Fruit fly (Drosophila melanogaster) Kc167 (cell line): ENCODE results near the gene Stt3B.

Source experiments
- Myc ChIP-seq: fragments of >200 bp; optimal IDR thresholded peaks from 2 replicates; lab custom pipeline; 2017; ENCODE audit warnings: missing external identifiers
- Sin3A ChIP-seq: fragments of >200 bp; optimal IDR thresholded peaks from 2 replicates; lab custom pipeline; 2018; ENCODE audit warnings: missing external identifiers
- h ChIP-seq: fragments of >200 bp; optimal IDR thresholded peaks from 3 replicates; lab custom pipeline; 2018; ENCODE audit warnings: missing external identifiers
- insv ChIP-seq: fragments of >200 bp; optimal IDR thresholded peaks from 3 replicates; lab custom pipeline; 2018; ENCODE audit warnings: missing external identifiers
- psq ChIP-seq: fragments of >200 bp; optimal IDR thresholded peaks from 2 replicates; lab custom pipeline; 2017; ENCODE audit warnings: missing external identifiers
- ttk ChIP-seq: sonication (Bioruptor generic); optimal IDR thresholded peaks from 2 replicates; lab custom pipeline; 2017; ENCODE audit warnings: missing external identifiers

Stt3B gene

DNA sequence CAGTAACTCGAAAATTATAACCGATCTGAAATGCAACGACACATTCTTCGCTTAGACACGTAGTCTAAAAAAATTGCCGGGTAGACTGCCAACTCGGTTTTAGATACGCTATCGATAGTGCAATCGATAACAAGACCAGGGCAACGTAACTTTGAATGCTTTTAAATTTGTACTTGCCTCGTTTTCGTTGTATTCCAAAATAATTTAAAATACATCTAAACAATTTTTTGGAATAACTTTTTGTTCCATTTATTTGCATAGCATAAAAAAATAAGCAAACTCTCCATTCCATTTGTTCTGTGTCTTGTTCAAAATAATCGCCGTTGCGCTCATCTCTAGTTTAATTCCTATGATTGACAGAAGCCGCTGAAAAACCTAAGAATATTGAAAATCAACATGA is at the start of gene Stt3B, which contains the start of gene CG11839:
TSS of gene Stt3B (minus strand) at position 69 of the 400 bp plus-strand sequence.
TSS of gene CG11839 (plus strand) at position 359 of the 400 bp plus-strand sequence.
- no peak for TF ChIP-seq insv (lab: Kevin White, UChicago)
- TF ChIP-seq ttk (lab: Kevin White, UChicago) = no peak
- TF ChIP-seq Sin3A (lab: Kevin White, UChicago) = no peak
- TF ChIP-seq h (lab: Kevin White, UChicago) = no peak
- TF ChIP-seq Myc = no peak
- TF ChIP-seq psq (lab: Kevin White, UChicago) = no peak

dm6 chr3R:25112466-25112939 is 43.1 kb upstream of the Stt3B start, which contains the start of gene Nepl16:
TSS of gene Nepl16 (minus strand) at chr3R:25112516.
- TF ChIP-seq psq (lab: Kevin White, UChicago) (no peak), h (lab: Kevin White, UChicago) (peak; percentile 80), Sin3A (lab: Kevin White, UChicago) (no peak), Myc (no peak)

DNA sequence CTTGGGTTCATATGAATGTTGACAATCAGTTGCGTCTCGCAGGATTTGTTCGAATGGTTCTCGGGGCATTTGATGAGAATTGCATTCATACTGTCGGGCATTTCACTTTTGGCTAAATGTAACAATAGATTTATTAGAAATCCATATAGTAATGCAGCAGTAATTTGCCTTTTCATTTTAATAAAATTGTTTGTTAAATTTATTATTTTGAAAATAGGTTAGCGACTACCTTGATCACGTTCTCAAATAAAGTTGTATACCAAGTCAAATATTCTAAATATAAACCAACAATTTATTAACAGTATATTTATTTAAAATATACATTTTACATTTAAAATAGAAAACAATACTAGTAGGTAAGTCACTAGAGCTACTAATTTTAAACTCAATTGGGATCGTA is 39.5 kb upstream of the Stt3B start, which contains the start of gene CG34027:
TSS of gene CG34027 (minus strand) at position 101 of the 400 bp plus-strand sequence.
- no peak for TF ChIP-seq insv (lab: Kevin White, UChicago)
- no peak for TF ChIP-seq Sin3A (lab: Kevin White, UChicago)

DNA sequence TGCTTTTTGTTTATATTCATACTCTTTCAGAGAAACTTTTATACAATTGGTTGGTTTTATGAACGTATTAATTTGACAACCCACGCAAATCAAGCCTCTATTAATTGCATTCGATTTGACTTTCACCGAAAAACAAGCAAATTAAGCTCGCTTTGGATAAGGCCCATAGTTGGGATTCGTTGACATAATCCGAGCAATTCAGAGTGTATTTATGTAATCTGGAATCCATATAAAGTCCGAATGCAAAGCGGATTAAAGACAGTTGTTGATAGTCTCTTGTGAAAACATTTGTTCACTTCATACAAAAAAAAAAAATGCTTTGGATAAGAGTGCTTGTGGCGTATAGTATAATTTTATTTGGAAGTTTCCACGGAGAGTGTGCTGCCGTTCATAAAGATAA is 32.8 kb upstream of the Stt3B start, which contains the start of gene CG45095:
TSS of gene CG45095 (plus strand) at position 301 of the 400 bp plus-strand sequence.
- TF ChIP-seq Myc (no peak), Sin3A (lab: Kevin White, UChicago) (no peak), insv (lab: Kevin White, UChicago) (no peak), ttk (lab: Kevin White, UChicago) (no peak), psq (lab: Kevin White, UChicago) (no peak), h (lab: Kevin White, UChicago) (no peak)

DNA sequence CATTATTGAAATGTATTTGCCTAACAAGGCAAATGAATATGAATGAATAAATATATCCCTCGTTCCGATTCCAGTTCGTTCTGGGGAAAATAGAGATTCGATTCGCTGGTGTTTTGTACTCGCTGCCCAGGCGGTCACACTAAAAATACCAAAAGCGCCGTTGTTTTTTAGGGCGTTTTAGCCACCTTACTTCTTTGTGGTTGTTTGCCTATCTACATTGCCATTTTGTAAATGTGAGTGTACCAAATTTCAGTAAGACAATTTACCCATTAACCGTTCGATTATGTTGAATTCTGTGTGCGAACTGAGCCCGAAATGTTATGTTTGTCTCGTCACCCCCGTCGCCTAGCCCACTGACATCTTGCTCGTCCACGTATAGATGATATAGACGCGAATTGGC is 28.0 kb upstream of the Stt3B start, which contains the start of the genes CG33095 and CG33096:
TSS of gene CG33095 (plus strand) at position 187 of the 400 bp plus-strand sequence.
TSS of gene CG33096 (plus strand) at position 187 of the 400 bp plus-strand sequence.
- TF ChIP-seq psq (lab: Kevin White, UChicago) (no peak), h (lab: Kevin White, UChicago) (no peak), ttk (lab: Kevin White, UChicago) (no peak), Myc (no peak), insv (lab: Kevin White, UChicago) (no peak), Sin3A (lab: Kevin White, UChicago) (no peak)

DNA sequence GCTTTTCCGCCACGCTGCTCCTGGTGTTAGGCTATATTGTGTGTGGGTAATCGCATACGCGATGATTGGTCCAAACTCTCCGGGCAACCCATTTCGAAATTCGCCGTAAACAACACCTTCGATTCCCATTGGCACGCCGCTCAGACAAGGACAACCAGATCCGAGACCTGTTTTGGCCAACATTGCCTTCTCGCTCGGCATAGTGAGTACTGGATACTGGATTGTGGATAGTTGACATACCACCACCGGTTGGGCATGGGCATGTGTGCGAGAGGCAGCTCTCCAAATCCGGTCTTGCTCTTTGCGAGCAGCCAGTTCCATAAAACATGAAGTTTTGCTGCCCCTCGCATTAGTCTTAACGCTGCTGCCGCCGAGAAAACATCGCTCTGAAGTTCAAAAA is 25.2 kb upstream of the Stt3B start, which contains the start of gene fd96Cb:
TSS of gene fd96Cb (plus strand) at position 374 of the 400 bp plus-strand sequence.
- no peak for TF ChIP-seq h (lab: Kevin White, UChicago)
- no peak for TF ChIP-seq ttk (lab: Kevin White, UChicago)
- no peak for TF ChIP-seq Sin3A (lab: Kevin White, UChicago)
- TF ChIP-seq insv (lab: Kevin White, UChicago) = no peak
- TF ChIP-seq Myc = no peak

DNA sequence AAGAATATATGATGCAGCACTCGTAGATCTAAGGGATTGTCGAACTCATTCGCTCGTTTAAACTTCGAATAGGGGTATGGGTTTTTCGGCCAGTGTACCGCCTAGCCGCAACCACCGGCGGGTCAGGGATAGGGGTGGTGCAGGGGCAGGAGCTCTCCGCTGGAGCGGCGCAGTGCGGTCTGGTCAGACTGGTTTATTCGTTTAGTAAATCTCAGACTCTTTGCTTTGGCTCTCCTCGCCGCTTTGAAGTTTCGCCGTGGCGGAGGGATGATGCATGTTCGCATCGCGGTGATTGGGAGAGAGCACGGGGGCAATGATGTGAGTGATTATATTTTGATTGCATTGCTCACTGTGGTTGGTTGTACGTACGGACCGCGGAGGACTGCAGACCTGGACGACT is 12.9 kb upstream of the Stt3B start, which contains the start of gene fd96Ca:
TSS of gene fd96Ca (plus strand) at position 337 of the 400 bp plus-strand sequence.
- TF ChIP-seq Sin3A (lab: Kevin White, UChicago) (no peak), Myc (no peak), ttk (lab: Kevin White, UChicago) (no peak), psq (lab: Kevin White, UChicago) (no peak), insv (lab: Kevin White, UChicago) (no peak), h (lab: Kevin White, UChicago) (no peak)

DNA sequence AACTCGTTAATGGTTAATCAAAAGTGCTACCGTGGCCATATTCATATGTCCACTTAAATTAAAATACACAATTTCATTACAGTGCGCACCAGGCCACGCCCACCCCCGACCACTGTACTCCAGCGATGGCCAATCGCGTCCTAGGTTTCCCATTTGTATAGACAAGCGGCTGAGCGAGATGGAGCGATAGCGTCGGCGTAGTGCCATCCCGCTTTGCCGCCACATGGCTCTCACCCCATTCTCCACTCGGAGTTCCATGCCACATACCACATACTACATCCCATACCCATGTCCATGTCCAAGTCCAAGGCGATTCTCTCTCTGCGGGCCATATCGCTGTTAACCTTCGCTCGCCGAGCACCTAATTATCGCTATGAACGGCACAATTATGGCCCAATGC is 11.0 kb upstream of the Stt3B start:
- no peak for TF ChIP-seq Sin3A (lab: Kevin White, UChicago)
- TF ChIP-seq h (lab: Kevin White, UChicago) = no peak
- no peak for TF ChIP-seq insv (lab: Kevin White, UChicago)

dm6 chr3R:25078665-25079064 is 9.2 kb upstream of the Stt3B start:
- TF ChIP-seq ttk (lab: Kevin White, UChicago) (no peak), h (lab: Kevin White, UChicago) (no peak), Myc (no peak), Sin3A (lab: Kevin White, UChicago) (no peak), insv (lab: Kevin White, UChicago) (no peak), psq (lab: Kevin White, UChicago) (no peak)

- TF ChIP-seq Myc (no peak), insv (lab: Kevin White, UChicago) (no peak), ttk (lab: Kevin White, UChicago) (no peak), h (lab: Kevin White, UChicago) (no peak), psq (lab: Kevin White, UChicago) (no peak), Sin3A (lab: Kevin White, UChicago) (no peak)
Measured at dm6 chr3R:25077280-25077820, 7.9 kb upstream of the Stt3B start.

DNA sequence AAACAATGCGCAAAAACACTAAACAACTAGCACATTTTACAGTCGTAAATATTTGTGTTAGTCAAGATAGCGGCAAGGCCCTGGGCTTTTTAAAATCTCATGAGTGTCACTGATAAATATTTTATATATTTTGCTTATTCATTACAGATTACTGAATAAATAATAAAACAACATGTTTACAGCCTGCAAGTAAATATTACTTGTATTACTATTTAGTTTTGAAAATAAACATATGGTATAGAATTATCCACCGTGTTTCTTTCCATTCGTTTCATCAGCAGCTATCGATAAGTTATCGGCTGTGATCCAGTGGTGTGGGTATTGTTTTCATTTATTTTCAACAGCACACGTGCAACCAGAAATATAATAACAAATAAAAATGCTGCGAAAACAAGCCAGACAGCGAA is 5.1 kb upstream of the Stt3B start, which contains the start of the genes shams and CG11920:
TSS of gene shams (minus strand) at position 50 of the 407 bp plus-strand sequence.
TSS of gene CG11920 (plus strand) at position 320 of the 407 bp plus-strand sequence.
- TF ChIP-seq insv (lab: Kevin White, UChicago) (no peak), Sin3A (lab: Kevin White, UChicago) (no peak), Myc (no peak), psq (lab: Kevin White, UChicago) (no peak), h (lab: Kevin White, UChicago) (no peak), ttk (lab: Kevin White, UChicago) (no peak)

DNA sequence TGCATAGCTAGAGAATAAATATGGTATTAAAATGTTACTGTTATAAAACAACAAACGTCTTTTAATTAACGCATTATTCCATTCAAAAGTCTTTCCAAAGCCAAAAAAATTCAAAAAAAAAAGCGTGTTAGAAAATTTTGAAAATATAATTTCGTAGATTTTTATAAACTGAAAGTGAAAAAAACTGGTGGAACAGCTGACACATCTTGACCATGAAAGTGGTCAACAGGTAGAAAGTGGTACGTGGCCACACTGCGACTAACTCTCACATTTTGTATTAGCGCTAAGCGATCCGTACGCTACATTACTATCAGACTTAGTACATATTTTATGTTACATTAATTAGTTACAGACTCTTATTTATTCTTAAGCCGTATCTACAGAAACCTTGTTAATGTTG is 1.4 kb upstream of the Stt3B start, which contains the start of gene CG11836:
TSS of gene CG11836 (plus strand) at position 256 of the 400 bp plus-strand sequence.
- no peak for TF ChIP-seq Myc
- TF ChIP-seq insv (lab: Kevin White, UChicago) = no peak
- TF ChIP-seq psq (lab: Kevin White, UChicago) = no peak
- TF ChIP-seq h (lab: Kevin White, UChicago) = no peak
- TF ChIP-seq ttk (lab: Kevin White, UChicago) = no peak
- no peak for TF ChIP-seq Sin3A (lab: Kevin White, UChicago)
